Worm (Caenorhabditis elegans) whole organism, L2 larva: ENCODE data around the gene ddn-2.
A peak's percentile ranks its signal among the peaks of the same experiment; 100 is the strongest.

Source experiments
- R02D3.7 ChIP-seq: fragments of 150-350 bp; optimal IDR thresholded peaks from 2 replicates; lab custom pipeline; 2014; ENCODE audit warnings: missing biosample characterization, missing genetic modification characterization
- ZK546.5 ChIP-seq: sonication (generic microtip); optimal IDR thresholded peaks from 2 replicates; lab custom pipeline; 2017; ENCODE audit warnings: missing biosample characterization, missing genetic modification characterization
- alr-1 ChIP-seq: fragments of 150-350 bp; optimal IDR thresholded peaks from 2 replicates; lab custom pipeline; 2014; ENCODE audit warnings: missing biosample characterization, missing genetic modification characterization
- aly-2 ChIP-seq: fragments of 150-350 bp; optimal IDR thresholded peaks from 2 replicates; lab custom pipeline; 2014; ENCODE audit warnings: missing biosample characterization, missing genetic modification characterization
- ama-1 ChIP-seq: fragments of 150-350 bp; optimal IDR thresholded peaks from 2 replicates; lab custom pipeline; 2018; ENCODE audit warnings: inconsistent platforms
- ceh-16 ChIP-seq: fragments of 150-350 bp; optimal IDR thresholded peaks from 2 replicates; lab custom pipeline; 2014; ENCODE audit warnings: missing biosample characterization, missing genetic modification characterization
- crh-2 ChIP-seq: sonication (generic microtip); optimal IDR thresholded peaks from 2 replicates; lab custom pipeline; 2017; ENCODE audit warnings: missing biosample characterization, missing genetic modification characterization
- dmd-4 ChIP-seq: sonication (generic microtip); optimal IDR thresholded peaks from 2 replicates; lab custom pipeline; 2017; ENCODE audit warnings: missing biosample characterization, missing genetic modification characterization
- elt-1 ChIP-seq: fragments of 150-350 bp; optimal IDR thresholded peaks from 2 replicates; lab custom pipeline; 2014; ENCODE audit warnings: missing biosample characterization, missing genetic modification characterization
- elt-3 ChIP-seq: sonication (generic microtip); optimal IDR thresholded peaks from 2 replicates; lab custom pipeline; 2017; ENCODE audit warnings: missing biosample characterization, missing genetic modification characterization
- fos-1 ChIP-seq: fragments of 150-350 bp; optimal IDR thresholded peaks from 2 replicates; lab custom pipeline; 2014; ENCODE audit warnings: missing biosample characterization, missing genetic modification characterization
- gmeb-1 ChIP-seq: fragments of 150-350 bp; optimal IDR thresholded peaks from 2 replicates; lab custom pipeline; 2014; ENCODE audit warnings: missing biosample characterization, missing genetic modification characterization
- lin-11 ChIP-seq: fragments of 150-350 bp; sonication (generic microtip); optimal IDR thresholded peaks from 2 replicates; lab custom pipeline; 2014; ENCODE audit warnings: missing biosample characterization, missing genetic modification characterization, inconsistent platforms, mixed read lengths
- lin-39 ChIP-seq: fragments of 150-350 bp; optimal IDR thresholded peaks from 2 replicates; lab custom pipeline; 2014; ENCODE audit warnings: missing biosample characterization, missing genetic modification reagents, missing genetic modification characterization
- lsy-2 ChIP-seq, 2 experiments: fragments of 150-350 bp in 1 of 2; sonication (generic microtip) in 1 of 2; optimal IDR thresholded peaks; 2 replicates each; lab custom pipeline; 2014 to 2017; ENCODE audit warnings: missing biosample characterization in 2 of 2, missing genetic modification characterization in 2 of 2
- mab-5 ChIP-seq: fragments of 150-350 bp; optimal IDR thresholded peaks from 2 replicates; lab custom pipeline; 2014; ENCODE audit warnings: missing biosample characterization, missing genetic modification characterization
- nhr-10 ChIP-seq: sonication (generic microtip); optimal IDR thresholded peaks from 2 replicates; lab custom pipeline; 2017; ENCODE audit warnings: missing biosample characterization, missing genetic modification characterization
- nhr-12 ChIP-seq: fragments of 150-350 bp; optimal IDR thresholded peaks from 2 replicates; lab custom pipeline; 2014; ENCODE audit warnings: missing biosample characterization, missing genetic modification characterization
- nhr-21 ChIP-seq: fragments of 150-350 bp; optimal IDR thresholded peaks from 2 replicates; lab custom pipeline; 2014; ENCODE audit warnings: missing biosample characterization, missing genetic modification characterization
- nhr-23 ChIP-seq: fragments of 150-350 bp; optimal IDR thresholded peaks from 2 replicates; lab custom pipeline; 2014; ENCODE audit warnings: missing biosample characterization, missing genetic modification reagents, missing genetic modification characterization
- nhr-237 ChIP-seq: fragments of 150-350 bp; optimal IDR thresholded peaks from 2 replicates; lab custom pipeline; 2014; ENCODE audit warnings: missing biosample characterization, missing genetic modification characterization
- nhr-77 ChIP-seq: fragments of 150-350 bp; optimal IDR thresholded peaks from 2 replicates; lab custom pipeline; 2014; ENCODE audit warnings: missing biosample characterization, missing genetic modification characterization
- skn-1 ChIP-seq: sonication (generic microtip); optimal IDR thresholded peaks from 2 replicates; lab custom pipeline; 2017; ENCODE audit warnings: missing biosample characterization, missing genetic modification characterization
- sma-3 ChIP-seq: sonication (generic microtip); optimal IDR thresholded peaks from 2 replicates; lab custom pipeline; 2016; ENCODE audit warnings: missing genetic modification reagents, missing genetic modification characterization, missing compliant biosample characterization
- sma-9 ChIP-seq, 2 experiments: fragments of 150-350 bp in 1 of 2; sonication (generic microtip) in 1 of 2; optimal IDR thresholded peaks; 2 replicates each; lab custom pipeline; 2014 to 2016; ENCODE audit warnings: missing genetic modification characterization in 2 of 2, mild to moderate bottlenecking in 1 of 2, missing biosample characterization in 1 of 2, missing compliant biosample characterization in 1 of 2, missing genetic modification reagents in 1 of 2, moderate library complexity in 1 of 2
- snpc-4 ChIP-seq: fragments of 150-350 bp; optimal IDR thresholded peaks from 2 replicates; lab custom pipeline; 2014; ENCODE audit warnings: missing biosample characterization, missing genetic modification characterization
- unc-55 ChIP-seq: fragments of 150-350 bp; sonication (generic microtip); optimal IDR thresholded peaks from 3 replicates; lab custom pipeline; 2014; ENCODE audit warnings: missing biosample characterization, missing genetic modification reagents, missing genetic modification characterization
- zag-1 ChIP-seq: fragments of 150-350 bp; optimal IDR thresholded peaks from 2 replicates; lab custom pipeline; 2014; ENCODE audit warnings: missing biosample characterization, missing genetic modification characterization
- ztf-4 ChIP-seq: fragments of 150-350 bp; optimal IDR thresholded peaks from 2 replicates; lab custom pipeline; 2014; ENCODE audit warnings: missing biosample characterization, missing genetic modification characterization

The ddn-2 gene

ce11 chrII:12879758-12880157 lies 29.1 kb upstream of the ddn-2 start:
- TF ChIP-seq dmd-4 (tag; lab: Kevin White, UChicago) (no peak), gmeb-1 (tag; lab: Kevin White, UChicago) (peak; percentile 7), snpc-4 (tag; lab: Kevin White, UChicago) (no peak), lsy-2 (tag; optimal IDR thresholded peaks at IDR 0.05; lab: Kevin White, UChicago) (no peak), nhr-77 (no peak), fos-1 (tag; lab: Kevin White, UChicago) (peak; percentile 36), ama-1 (lab: Kevin White, UChicago) (no peak), aly-2 (tag; lab: Kevin White, UChicago) (no peak)

ce11 chrII:12880406-12880805 lies 28.5 kb upstream of the ddn-2 start, which contains the start of gene F35C5.1:
F35C5.1 (plus strand) TSS chrII:12880804.
- TF ChIP-seq alr-1 (tag; lab: Kevin White, UChicago) (no peak), zag-1 (tag; lab: Kevin White, UChicago) (no peak), nhr-10 (tag; lab: Kevin White, UChicago) (no peak), ZK546.5 (tag; lab: Kevin White, UChicago) (no peak)
- TF ChIP-seq, all 48 proteins: peak for 0

ce11 chrII:12884972-12885371 lies 23.9 kb upstream of the ddn-2 start, which contains the start of gene sra-14:
sra-14 (plus strand) TSS chrII:12885272.
- no peak for TF ChIP-seq ceh-16 (tag; lab: Kevin White, UChicago)
- TF ChIP-seq mab-5 (tag; lab: Kevin White, UChicago), result no peak
- TF ChIP-seq lin-11 (tag; lab: Kevin White, UChicago), result no peak
- no peak for TF ChIP-seq nhr-237 (tag; lab: Kevin White, UChicago)
- TF ChIP-seq skn-1, result no peak
- no peak for TF ChIP-seq nhr-12 (tag; lab: Kevin White, UChicago)
- TF ChIP-seq, all 48 proteins: peak for 0

ce11 chrII:12888471-12888870 lies 20.4 kb upstream of the ddn-2 start, which contains the start of gene F35C5.3:
F35C5.3 (plus strand) TSS chrII:12888771.
- TF ChIP-seq elt-1 (tag; lab: Kevin White, UChicago) (no peak), nhr-237 (tag; lab: Kevin White, UChicago) (no peak), gmeb-1 (tag; lab: Kevin White, UChicago) (no peak), ztf-4 (no peak), elt-3 (no peak), nhr-12 (tag; lab: Kevin White, UChicago) (no peak), skn-1 (no peak), alr-1 (tag; lab: Kevin White, UChicago) (no peak), nhr-23 (no peak), lin-39 (no peak), unc-55 (GFP tag; lab: Kevin White, UChicago) (no peak), zag-1 (tag; lab: Kevin White, UChicago) (no peak)

ce11 chrII:12892407-12892806 lies 16.5 kb upstream of the ddn-2 start:
- TF ChIP-seq lin-39 (no peak), nhr-21 (tag; lab: Kevin White, UChicago) (no peak), snpc-4 (tag; lab: Kevin White, UChicago) (no peak), fos-1 (tag; lab: Kevin White, UChicago) (peak; percentile 77), nhr-77 (no peak), sma-3 (GFP tag; lab: Kevin White, UChicago) (no peak)

- TF ChIP-seq skn-1 (peak; percentile 29), fos-1 (tag; lab: Kevin White, UChicago) (peak; percentile 93), R02D3.7 (tag; lab: Kevin White, UChicago) (no peak), crh-2 (peak; percentile 30), gmeb-1 (tag; lab: Kevin White, UChicago) (no peak), sma-9 (GFP tag; optimal IDR thresholded peaks at IDR 0.05; lab: Kevin White, UChicago) (no peak), sma-9 (tag; optimal IDR thresholded peaks at IDR 0.05; lab: Kevin White, UChicago) (no peak), ama-1 (lab: Kevin White, UChicago) (no peak)
- TF ChIP-seq, all 48 proteins: peak for 3
Measured at ce11 chrII:12895078-12895670, 13.7 kb upstream of the ddn-2 start, which contains the start of the genes clec-62 and clec-63. clec-62 (minus strand) TSS chrII:12895128. clec-63 (plus strand) TSS chrII:12895638.
